Worm (Caenorhabditis elegans): Measurements from ENCODE around the gene wdr-20.
A peak's percentile ranks its signal among the peaks of the same experiment; 100 is the strongest.

wdr-20 gene

DNA sequence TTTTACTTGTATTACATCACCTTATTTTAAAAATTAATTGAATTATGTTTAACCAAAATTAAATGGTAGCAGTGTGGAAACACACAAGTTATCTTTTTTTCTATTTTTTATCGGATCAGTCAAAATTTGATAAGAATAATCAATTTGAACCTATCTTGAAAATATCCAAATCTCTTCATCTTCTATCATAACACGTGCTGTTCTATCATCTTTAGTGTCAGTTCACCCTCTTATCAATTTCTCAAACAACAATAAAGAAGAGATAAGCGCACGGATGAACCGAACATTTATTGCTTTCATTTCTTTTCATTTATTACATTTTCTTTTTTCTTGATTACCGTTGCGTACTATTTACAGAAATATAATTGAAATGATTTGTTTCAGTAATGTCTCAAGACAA lies 46.9 kb downstream of the wdr-20 start, which contains the start of gene R04B5.5:
Gene R04B5.5, plus strand, starts transcription at position 378 of the 400 bp plus-strand sequence.
- TF ChIP-seq nhr-43 (tag; optimal IDR thresholded peaks at IDR 0.05; ENCODE audit: poor library complexity, severe bottlenecking) (peak; percentile 59), nhr-237 (tag; optimal IDR thresholded peaks at IDR 0.05) (no peak), elt-3 (tag; optimal IDR thresholded peaks at IDR 0.05) (peak in 1 of 3 experiments; percentile 71), pqm-1 (tag; optimal IDR thresholded peaks at IDR 0.05) (peak; percentile 81), ceh-28 (tag; optimal IDR thresholded peaks at IDR 0.05) (peak; percentile 2), mdl-1 (tag; optimal IDR thresholded peaks at IDR 0.05) (peak; percentile 18), nhr-25 (tag; optimal IDR thresholded peaks at IDR 0.05) (no peak), egl-27 (tag; optimal IDR thresholded peaks at IDR 0.05) (no peak), jun-1 (tag; optimal IDR thresholded peaks at IDR 0.05) (peak; percentile 39), nhr-23 (tag; optimal IDR thresholded peaks at IDR 0.05) (peak; percentile 60), lsy-12 (tag; optimal IDR thresholded peaks at IDR 0.05) (no peak), elt-2 (tag; optimal IDR thresholded peaks at IDR 0.05) (peak; percentile 91), nhr-76 (tag; optimal IDR thresholded peaks at IDR 0.05) (peak; percentile 62), ztf-4 (tag; optimal IDR thresholded peaks at IDR 0.05) (peak; percentile 61), nfya-1 (tag; optimal IDR thresholded peaks at IDR 0.05; ENCODE audit: insufficient read depth) (no peak), nhr-67 (tag; optimal IDR thresholded peaks at IDR 0.05) (no peak), aly-2 (tag; optimal IDR thresholded peaks at IDR 0.05) (no peak)

ce11 chrV:10086141-10086540 lies 47.8 kb downstream of the wdr-20 start:
- TF ChIP-seq R02D3.7 (tag; optimal IDR thresholded peaks at IDR 0.05) (no peak), fkh-10 (GFP tag; optimal IDR thresholded peaks at IDR 0.05) (no peak), egl-27 (tag; optimal IDR thresholded peaks at IDR 0.05) (no peak), unc-62 (GFP tag; optimal IDR thresholded peaks at IDR 0.05) (no peak), lin-39 (tag; optimal IDR thresholded peaks at IDR 0.05) (no peak), nhr-76 (tag; optimal IDR thresholded peaks at IDR 0.05) (peak; percentile 35), jun-1 (tag; optimal IDR thresholded peaks at IDR 0.05) (no peak)

DNA sequence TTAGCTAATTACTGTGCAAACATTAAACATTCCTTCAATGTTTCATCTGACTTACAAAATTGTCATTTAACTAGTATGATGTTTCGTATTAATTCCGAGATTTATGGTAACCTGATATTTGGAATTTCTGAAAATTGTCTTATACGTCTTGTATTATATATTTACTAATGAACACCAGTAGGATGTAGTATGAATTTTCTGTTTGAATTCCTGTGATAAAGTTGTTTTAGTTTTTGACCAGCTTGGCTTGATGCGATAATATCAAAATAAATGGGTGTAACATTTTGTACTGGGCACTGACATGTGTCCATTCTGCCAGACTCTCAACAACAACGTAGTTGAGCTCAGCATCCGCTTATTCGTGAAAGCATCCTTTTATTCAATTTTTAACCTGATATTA lies 49.1 kb downstream of the wdr-20 start, which contains the start of gene R04B5.6:
Gene R04B5.6, plus strand, starts transcription at position 301 of the 400 bp plus-strand sequence.
- TF ChIP-seq elt-1 (tag; optimal IDR thresholded peaks at IDR 0.05): no peak
- no peak for TF ChIP-seq nhr-25 (tag; optimal IDR thresholded peaks at IDR 0.05)
- peak; percentile 18 for TF ChIP-seq ztf-4 (tag; optimal IDR thresholded peaks at IDR 0.05)
- TF ChIP-seq nhr-76 (tag; optimal IDR thresholded peaks at IDR 0.05): peak; percentile 63
- TF ChIP-seq sea-2 (GFP tag; optimal IDR thresholded peaks at IDR 0.05): no peak

ce11 chrV:10083999-10084468 lies 49.9 kb downstream of the wdr-20 start, which contains the start of gene nhr-12:
nhr-12 (minus strand) TSS chrV:10084049.
- peak; percentile 0 for TF ChIP-seq nfya-1 (tag; optimal IDR thresholded peaks at IDR 0.05; ENCODE audit: insufficient read depth)
- TF ChIP-seq nhr-23 (tag; optimal IDR thresholded peaks at IDR 0.05): no peak
- no peak for TF ChIP-seq lin-39 (tag; optimal IDR thresholded peaks at IDR 0.05)
- no peak for TF ChIP-seq unc-39 (tag; optimal IDR thresholded peaks at IDR 0.05)
- TF ChIP-seq mdl-1 (tag; optimal IDR thresholded peaks at IDR 0.05): no peak
- TF ChIP-seq ama-1 (optimal IDR thresholded peaks at IDR 0.05): no peak
- peak; percentile 28 for TF ChIP-seq ceh-28 (tag; optimal IDR thresholded peaks at IDR 0.05)
- TF ChIP-seq fos-1 (tag; optimal IDR thresholded peaks at IDR 0.05): no peak
- peak; percentile 2 for TF ChIP-seq skn-1 (tag; optimal IDR thresholded peaks at IDR 0.05)
- TF ChIP-seq nhr-11 (tag; optimal IDR thresholded peaks at IDR 0.05): peak; percentile 8
- no peak for TF ChIP-seq eor-1 (tag; optimal IDR thresholded peaks at IDR 0.05)
- peak; percentile 45 for TF ChIP-seq elt-2 (tag; optimal IDR thresholded peaks at IDR 0.05)

ce11 chrV:10081636-10082035 lies 52.3 kb downstream of the wdr-20 start, which contains the start of gene nhr-205:
nhr-205 (minus strand) TSS chrV:10081776.
- TF ChIP-seq nhr-76 (tag; optimal IDR thresholded peaks at IDR 0.05): peak; percentile 77
- TF ChIP-seq fos-1 (tag; optimal IDR thresholded peaks at IDR 0.05): no peak

ce11 chrV:10080905-10081304 lies 53.1 kb downstream of the wdr-20 start:
- TF ChIP-seq ZK546.5 (tag; optimal IDR thresholded peaks at IDR 0.05) (no peak), nhr-25 (tag; optimal IDR thresholded peaks at IDR 0.05) (no peak), elt-2 (tag; optimal IDR thresholded peaks at IDR 0.05) (no peak), unc-39 (tag; optimal IDR thresholded peaks at IDR 0.05) (no peak), nhr-77 (tag; optimal IDR thresholded peaks at IDR 0.05) (no peak), egl-5 (tag; optimal IDR thresholded peaks at IDR 0.05) (no peak), nhr-67 (tag; optimal IDR thresholded peaks at IDR 0.05) (no peak), fkh-10 (GFP tag; optimal IDR thresholded peaks at IDR 0.05) (no peak), aly-2 (tag; optimal IDR thresholded peaks at IDR 0.05) (no peak), nhr-11 (tag; optimal IDR thresholded peaks at IDR 0.05) (no peak), daf-12 (tag; optimal IDR thresholded peaks at IDR 0.05) (no peak), nhr-76 (tag; optimal IDR thresholded peaks at IDR 0.05) (no peak), nhr-28 (tag; optimal IDR thresholded peaks at IDR 0.05) (no peak), nhr-23 (tag; optimal IDR thresholded peaks at IDR 0.05) (no peak), lsy-12 (tag; optimal IDR thresholded peaks at IDR 0.05) (no peak), pha-4 (tag; optimal IDR thresholded peaks at IDR 0.05) (no peak), fos-1 (tag; optimal IDR thresholded peaks at IDR 0.05) (no peak), skn-1 (tag; optimal IDR thresholded peaks at IDR 0.05) (no peak), egl-27 (tag; optimal IDR thresholded peaks at IDR 0.05) (no peak)
